Worm (Caenorhabditis elegans) whole organism, midembryonic: Measurements from ENCODE around the gene T03F6.9.

Source experiments
- T22C8.4 ChIP-seq: fragments of 200-800 bp; sonication (Bioruptor generic); IDR thresholded peaks from 2 replicates; pipeline ENCODE4 v1.3.6; 2022; ENCODE audit warnings: missing genetic modification characterization, missing compliant biosample characterization
- flt-1 ChIP-seq: fragments of 200-800 bp; sonication (Bioruptor generic); IDR thresholded peaks from 2 replicates; pipeline ENCODE4 v1.3.6; 2022; ENCODE audit warnings: missing genetic modification characterization, missing compliant biosample characterization

ce11 chrIII:13350964-13351363 is 19.9 kb downstream of the T03F6.9 start:
- no peak for TF ChIP-seq T22C8.4 (GFP tag; lab: Robert Waterston, UW)
- no peak for TF ChIP-seq flt-1 (GFP tag; lab: Robert Waterston, UW)
